Worm (Caenorhabditis elegans): ENCODE data around the gene R10D12.13.

DNA sequence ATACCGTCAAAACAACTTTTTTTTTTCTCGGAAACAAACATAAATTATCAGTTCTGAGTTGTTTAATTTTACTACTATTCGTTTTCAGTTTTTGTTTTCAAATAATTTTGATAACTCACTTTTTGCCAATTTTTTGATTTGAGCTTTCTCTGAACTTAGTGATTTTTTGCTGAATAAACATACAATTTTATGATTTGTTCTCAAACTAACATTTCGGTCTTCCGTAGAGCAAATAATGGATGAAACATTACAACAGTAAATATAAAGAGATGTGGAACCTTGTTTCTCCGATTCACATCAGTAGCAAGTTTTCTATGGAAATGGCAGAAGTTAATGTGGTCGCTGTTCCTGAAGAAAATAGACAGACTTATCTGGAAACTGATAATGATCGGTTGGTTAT, 12.5 kb upstream of the R10D12.13 start, which contains the start of gene R10D12.7:
- TF ChIP-seq akir-1 (GFP tag; optimal IDR thresholded peaks at IDR 0.05) (no peak), F57A8.1 (GFP tag; optimal IDR thresholded peaks at IDR 0.05) (no peak), K11D2.4 (GFP tag; IDR thresholded peaks at IDR 0.05) (no peak), nfya-1 (tag; optimal IDR thresholded peaks at IDR 0.05; ENCODE audit: borderline replicate concordance, insufficient read depth) (no peak), nhr-90 (tag; optimal IDR thresholded peaks at IDR 0.05) (no peak), mel-28 (tag; optimal IDR thresholded peaks at IDR 0.05; ENCODE audit: borderline replicate concordance) (no peak), ztf-18 (tag; optimal IDR thresholded peaks at IDR 0.05) (no peak), mes-4 (tag; optimal IDR thresholded peaks at IDR 0.05) (no peak)

Data from whole organism, young adult.